Worm (Caenorhabditis elegans): Measurements from ENCODE around the gene elo-5.
"Not testable (repeated sequence)": the region's sequence is repeated elsewhere in the genome, so short reads cannot be mapped to it uniquely, and the experiment has no call there.

elo-5 gene

ce11 chrIV:5360533-5360932, 16.4 kb downstream of the elo-5 start, which contains the start of gene F41H10.5:
TSS of gene F41H10.5 (plus strand) at chrIV:5360907.
- peak; percentile 75 for TF ChIP-seq nfya-1 (tag; optimal IDR thresholded peaks at IDR 0.05)
- no peak for TF ChIP-seq ceh-2 (tag; optimal IDR thresholded peaks at IDR 0.05)

ce11 chrIV:5354564-5354963, 22.4 kb downstream of the elo-5 start:
- TF ChIP-seq ceh-14 (tag; optimal IDR thresholded peaks at IDR 0.05) (no peak), che-1 (tag; optimal IDR thresholded peaks at IDR 0.05) (no peak), hlh-6 (tag; optimal IDR thresholded peaks at IDR 0.05) (no peak), nfya-1 (tag; optimal IDR thresholded peaks at IDR 0.05) (no peak), ets-4 (tag; optimal IDR thresholded peaks at IDR 0.05) (no peak), madf-2 (tag; optimal IDR thresholded peaks at IDR 0.05) (no peak), ceh-9 (tag; optimal IDR thresholded peaks at IDR 0.05) (no peak)

- TF ChIP-seq tbx-2 (tag; optimal IDR thresholded peaks at IDR 0.05) (peak; percentile 17), ttx-3 (tag; optimal IDR thresholded peaks at IDR 0.05) (peak; percentile 24), unc-42 (tag; optimal IDR thresholded peaks at IDR 0.05) (no peak)
Observed at ce11 chrIV:5354124-5354523, 22.8 kb downstream of the elo-5 start, which contains the start of gene Y4C6B.1. TSS of gene Y4C6B.1 (plus strand) at chrIV:5354488.

- no peak for TF ChIP-seq rnt-1 (tag; optimal IDR thresholded peaks at IDR 0.05)
- no peak for TF ChIP-seq hlh-8 (tag; optimal IDR thresholded peaks at IDR 0.05)
- no peak for TF ChIP-seq elt-4 (tag; optimal IDR thresholded peaks at IDR 0.05)
- no peak for TF ChIP-seq unc-86 (tag; optimal IDR thresholded peaks at IDR 0.05)
- no peak for TF ChIP-seq C38D4.7 (GFP tag; optimal IDR thresholded peaks at IDR 0.05)
- no peak for TF ChIP-seq hlh-6 (tag; optimal IDR thresholded peaks at IDR 0.05)
- TF ChIP-seq ceh-34 (tag; optimal IDR thresholded peaks at IDR 0.05), result no peak
- no peak for TF ChIP-seq tbx-2 (tag; optimal IDR thresholded peaks at IDR 0.05)
- no peak for TF ChIP-seq ceh-9 (tag; optimal IDR thresholded peaks at IDR 0.05)
- no peak for TF ChIP-seq ceh-22 (tag; optimal IDR thresholded peaks at IDR 0.05)
- TF ChIP-seq tbx-7 (tag; optimal IDR thresholded peaks at IDR 0.05), result no peak
- no peak for TF ChIP-seq pax-1 (tag; optimal IDR thresholded peaks at IDR 0.05)
- no peak for TF ChIP-seq F13H6.1 (tag; optimal IDR thresholded peaks at IDR 0.05)
- TF ChIP-seq pat-9 (tag; optimal IDR thresholded peaks at IDR 0.05), result no peak
- no peak for TF ChIP-seq C08G9.2 (tag; optimal IDR thresholded peaks at IDR 0.05)
Observed at ce11 chrIV:5353364-5353763, 23.6 kb downstream of the elo-5 start, which contains the start of gene Y4C6B.7. TSS of gene Y4C6B.7 (minus strand) at chrIV:5353464.

- TF ChIP-seq fax-1 (tag; optimal IDR thresholded peaks at IDR 0.05); ztf-16 (tag; optimal IDR thresholded peaks at IDR 0.05); fkh-10 (GFP tag; optimal IDR thresholded peaks at IDR 0.05): not testable (repeated sequence)
Observed at ce11 chrIV:5350480-5351193, 26.3 kb downstream of the elo-5 start, which contains the start of gene gba-4. TSS of gene gba-4 (minus strand) at chrIV:5350897.

- TF ChIP-seq unc-3 (GFP tag; conservative IDR thresholded peaks at IDR 0.05), result no peak
- TF ChIP-seq unc-3 (tag; optimal IDR thresholded peaks at IDR 0.05), result no peak
- no peak for TF ChIP-seq hlh-6 (tag; optimal IDR thresholded peaks at IDR 0.05)
- no peak for TF ChIP-seq ceh-22 (tag; optimal IDR thresholded peaks at IDR 0.05)
- TF ChIP-seq elt-4 (tag; optimal IDR thresholded peaks at IDR 0.05), result no peak
- TF ChIP-seq che-1 (tag; optimal IDR thresholded peaks at IDR 0.05), result no peak
- no peak for TF ChIP-seq ztf-16 (tag; optimal IDR thresholded peaks at IDR 0.05)
- no peak for TF ChIP-seq rnt-1 (tag; optimal IDR thresholded peaks at IDR 0.05)
Observed at ce11 chrIV:5344168-5344567, 32.7 kb downstream of the elo-5 start.

- TF ChIP-seq nhr-232 (tag; optimal IDR thresholded peaks at IDR 0.05) (no peak), hlh-13 (GFP tag; optimal IDR thresholded peaks at IDR 0.05) (no peak), unc-55 (GFP tag; optimal IDR thresholded peaks at IDR 0.05) (no peak), ceh-31 (tag; optimal IDR thresholded peaks at IDR 0.05) (no peak), K09A11.1 (tag; optimal IDR thresholded peaks at IDR 0.05; ENCODE audit: insufficient read depth) (no peak), lim-6 (tag; optimal IDR thresholded peaks at IDR 0.05) (no peak), K02D7.2 (tag; optimal IDR thresholded peaks at IDR 0.05) (no peak)
Observed at ce11 chrIV:5339255-5339654, 37.7 kb downstream of the elo-5 start, which contains the start of gene Y4C6B.2. TSS of gene Y4C6B.2 (plus strand) at chrIV:5339574.
